Worm (Caenorhabditis elegans) whole organism, L2 larva: ENCODE measurements around the gene C17H12.37.

Source experiments
- ZK546.5 ChIP-seq: sonication (generic microtip); optimal IDR thresholded peaks from 2 replicates; lab custom pipeline; 2017; ENCODE audit warnings: missing biosample characterization, missing genetic modification characterization
- ceh-16 ChIP-seq: fragments of 150-350 bp; optimal IDR thresholded peaks from 2 replicates; lab custom pipeline; 2014; ENCODE audit warnings: missing biosample characterization, missing genetic modification characterization
- ceh-82 ChIP-seq: fragments of 150-350 bp; optimal IDR thresholded peaks from 2 replicates; lab custom pipeline; 2014; ENCODE audit warnings: missing biosample characterization, missing genetic modification characterization
- elt-3 ChIP-seq: sonication (generic microtip); optimal IDR thresholded peaks from 2 replicates; lab custom pipeline; 2017; ENCODE audit warnings: missing biosample characterization, missing genetic modification characterization
- lin-13 ChIP-seq: fragments of 150-350 bp; optimal IDR thresholded peaks from 2 replicates; lab custom pipeline; 2014; ENCODE audit warnings: missing biosample characterization, missing genetic modification reagents, missing genetic modification characterization
- lsy-2 ChIP-seq, 2 experiments: fragments of 150-350 bp in 1 of 2; sonication (generic microtip) in 1 of 2; optimal IDR thresholded peaks; 2 replicates each; lab custom pipeline; 2014 to 2017; ENCODE audit warnings: missing biosample characterization in 2 of 2, missing genetic modification characterization in 2 of 2
- mdl-1 ChIP-seq, 2 experiments: fragments of 150-350 bp in 1 of 2; sonication (generic microtip) in 1 of 2; optimal IDR thresholded peaks; 2 replicates each; lab custom pipeline; 2017; ENCODE audit warnings: missing biosample characterization in 2 of 2, missing genetic modification characterization in 2 of 2
- nhr-11 ChIP-seq: fragments of 150-350 bp; optimal IDR thresholded peaks from 2 replicates; lab custom pipeline; 2014; ENCODE audit warnings: missing biosample characterization, missing genetic modification characterization
- nhr-77 ChIP-seq: fragments of 150-350 bp; optimal IDR thresholded peaks from 2 replicates; lab custom pipeline; 2014; ENCODE audit warnings: missing biosample characterization, missing genetic modification characterization
- unc-55 ChIP-seq: fragments of 150-350 bp; sonication (generic microtip); optimal IDR thresholded peaks from 3 replicates; lab custom pipeline; 2014; ENCODE audit warnings: missing biosample characterization, missing genetic modification reagents, missing genetic modification characterization
- unc-62 ChIP-seq: fragments of 150-350 bp; optimal IDR thresholded peaks from 2 replicates; lab custom pipeline; 2014; ENCODE audit warnings: missing biosample characterization, missing genetic modification reagents, missing genetic modification characterization
- ztf-11 ChIP-seq: sonication (generic microtip); optimal IDR thresholded peaks from 2 replicates; lab custom pipeline; 2017; ENCODE audit warnings: missing biosample characterization, missing genetic modification characterization

ce11 chrIV:6785151-6785550 lies 19.8 kb upstream of the C17H12.37 start, which contains the start of gene dyci-1:
- TF ChIP-seq nhr-77 (tag; lab: Kevin White, UChicago) (no peak), nhr-11 (tag; lab: Kevin White, UChicago) (no peak), mdl-1 (tag; optimal IDR thresholded peaks at IDR 0.05; lab: Kevin White, UChicago) (no peak), ZK546.5 (tag; lab: Kevin White, UChicago) (no peak), ceh-16 (tag; lab: Kevin White, UChicago) (no peak), unc-55 (GFP tag; lab: Kevin White, UChicago) (no peak), unc-62 (GFP tag; lab: Kevin White, UChicago) (no peak), lin-13 (GFP tag; lab: Kevin White, UChicago) (no peak), lsy-2 (tag; optimal IDR thresholded peaks at IDR 0.05; lab: Kevin White, UChicago) (no peak), ceh-82 (no peak), ztf-11 (tag; lab: Kevin White, UChicago) (no peak), elt-3 (tag; lab: Kevin White, UChicago) (no peak)
